Worm (Caenorhabditis elegans) whole organism, mixed stage, embryonic: ENCODE data around the gene sre-36.

Experiments used
- elt-3 ChIP-seq: fragments of 150-350 bp; optimal IDR thresholded peaks from 2 replicates; lab custom pipeline; 2014; ENCODE audit warnings: missing biosample characterization, missing genetic modification characterization
- hlh-1 ChIP-seq: fragments of 150-350 bp; optimal IDR thresholded peaks from 2 replicates; lab custom pipeline; 2014; ENCODE audit warnings: missing biosample characterization, missing genetic modification reagents, missing genetic modification characterization
- nhr-28 ChIP-seq: fragments of 150-350 bp; optimal IDR thresholded peaks from 2 replicates; lab custom pipeline; 2014; ENCODE audit warnings: missing biosample characterization, missing genetic modification characterization
- pha-4 ChIP-seq: fragments of 150-350 bp; optimal IDR thresholded peaks from 2 replicates; lab custom pipeline; 2018; ENCODE audit warnings: missing biosample characterization, missing genetic modification reagents, missing genetic modification characterization
- snpc-4 ChIP-seq: fragments of 150-350 bp; optimal IDR thresholded peaks from 2 replicates; lab custom pipeline; 2014; ENCODE audit warnings: missing biosample characterization, missing genetic modification characterization
- unc-62 ChIP-seq: fragments of 150-350 bp; optimal IDR thresholded peaks from 2 replicates; lab custom pipeline; 2014; ENCODE audit warnings: missing biosample characterization, missing genetic modification reagents, missing genetic modification characterization
- zip-8 ChIP-seq: fragments of 150-350 bp; optimal IDR thresholded peaks from 2 replicates; lab custom pipeline; 2014; ENCODE audit warnings: missing biosample characterization, missing genetic modification characterization
- ztf-11 ChIP-seq: fragments of 150-350 bp; optimal IDR thresholded peaks from 2 replicates; lab custom pipeline; 2014; ENCODE audit warnings: missing biosample characterization, missing genetic modification characterization

DNA sequence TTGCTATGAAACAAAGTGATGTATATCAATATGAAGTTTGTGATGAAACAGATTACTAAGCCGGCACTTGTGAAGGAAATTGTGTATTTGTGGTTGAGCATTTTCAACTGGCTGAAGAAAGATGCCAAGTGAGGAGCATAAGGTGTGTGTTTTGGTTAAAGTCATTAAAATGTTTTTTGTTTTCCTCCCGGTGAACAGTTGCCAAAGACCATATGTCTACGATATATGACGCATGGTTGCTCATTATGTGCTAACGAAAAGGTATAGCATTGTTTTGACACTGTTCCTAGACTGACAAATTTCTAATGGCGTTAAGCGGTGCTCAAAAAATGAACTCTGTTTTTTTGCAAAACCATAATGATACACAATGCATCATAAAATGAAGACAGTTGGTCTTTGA is 17.5 kb downstream of the sre-36 start, which contains the start of gene str-55:
- TF ChIP-seq hlh-1 (tag; lab: Kevin White, UChicago) (no peak), nhr-28 (tag; lab: Kevin White, UChicago) (no peak), zip-8 (tag; lab: Kevin White, UChicago) (no peak), unc-62 (GFP tag; lab: Kevin White, UChicago) (no peak), pha-4 (no peak), snpc-4 (tag; lab: Kevin White, UChicago) (no peak), elt-3 (no peak), ztf-11 (no peak)
